Fruit fly (Drosophila melanogaster): ENCODE results near the gene CG15059.

The CG15059 gene

dm6 chrX:18294031-18294430 lies 34.7 kb upstream of the CG15059 start (continued):
- peak; percentile 66 for TF ChIP-seq HLH3B (GFP tag; IDR thresholded peaks at IDR 0.05)
- peak; percentile 63 for TF ChIP-seq bab2 (GFP tag; optimal IDR thresholded peaks at IDR 0.05)
- no peak for TF ChIP-seq Spps (tag; optimal IDR thresholded peaks at IDR 0.05)
- TF ChIP-seq Antp (GFP tag; optimal IDR thresholded peaks at IDR 0.05) = peak; percentile 65
- TF ChIP-seq CG6272 (GFP tag; IDR thresholded peaks at IDR 0.05) = peak; percentile 39; the same call in 1 of the 2 replicates
- no peak for TF ChIP-seq CG3838 (GFP tag; optimal IDR thresholded peaks at IDR 0.05)
- TF ChIP-seq unpg (GFP tag; optimal IDR thresholded peaks at IDR 0.05) = peak; percentile 76
- peak; percentile 28 for TF ChIP-seq CG13894 (tag; optimal IDR thresholded peaks at IDR 0.05)
- TF ChIP-seq CG1024 (GFP tag; IDR thresholded peaks at IDR 0.05) = peak; percentile 46; the same call in 1 of the 2 replicates
- no peak for TF ChIP-seq usp (GFP tag; optimal IDR thresholded peaks at IDR 0.05)
- no peak for TF ChIP-seq Sry-β (GFP tag; optimal IDR thresholded peaks at IDR 0.05)
- TF ChIP-seq CG9437 (GFP tag; optimal IDR thresholded peaks at IDR 0.05) = peak; percentile 39
- peak; percentile 13 for TF ChIP-seq Atf3 (GFP tag; optimal IDR thresholded peaks at IDR 0.05)
- TF ChIP-seq Usf (GFP tag; optimal IDR thresholded peaks at IDR 0.05) = peak; percentile 27
- TF ChIP-seq dm (GFP tag; optimal IDR thresholded peaks at IDR 0.05) = peak; percentile 10
- peak; percentile 54 for TF ChIP-seq CG9609 (GFP tag; optimal IDR thresholded peaks at IDR 0.05)
- TF ChIP-seq Hr51 (GFP tag; optimal IDR thresholded peaks at IDR 0.05) = peak; percentile 32 to 83
- peak; percentile 19 for TF ChIP-seq mirr (GFP tag; optimal IDR thresholded peaks at IDR 0.05)
- peak; percentile 65; the same call in 1 of the 2 replicates for TF ChIP-seq Awh (GFP tag; IDR thresholded peaks at IDR 0.05)
- TF ChIP-seq Abd-B (GFP tag; optimal IDR thresholded peaks at IDR 0.05) = peak; percentile 71
- TF ChIP-seq onecut (GFP tag; IDR thresholded peaks at IDR 0.05) = peak; percentile 39; the same call in 1 of the 2 replicates
- TF ChIP-seq cad (GFP tag; optimal IDR thresholded peaks at IDR 0.05) = no peak
- TF ChIP-seq ab (GFP tag; optimal IDR thresholded peaks at IDR 0.05) = no peak
- TF ChIP-seq CG11560 (tag; IDR thresholded peaks at IDR 0.05) = 0 out of 3 replicates have a peak, but pooled peaks have one; percentile 35
- TF ChIP-seq CG7987 (GFP tag; optimal IDR thresholded peaks at IDR 0.05) = peak; percentile 20
- TF ChIP-seq BEAF-32 (GFP tag; optimal IDR thresholded peaks at IDR 0.05) = no peak
- TF ChIP-seq CG14860 (GFP tag; IDR thresholded peaks at IDR 0.05; ENCODE audit: partially characterized antibody) = no peak
- TF ChIP-seq zfh1 (GFP tag; IDR thresholded peaks at IDR 0.05) = peak; percentile 82
- TF ChIP-seq CG12659 (GFP tag; optimal IDR thresholded peaks at IDR 0.05) = peak; percentile 65
- TF ChIP-seq kni (GFP tag; optimal IDR thresholded peaks at IDR 0.05) = no peak
- peak; percentile 68; the same call in 2 of the 3 replicates for TF ChIP-seq CG11093 (GFP tag; IDR thresholded peaks at IDR 0.05)
- TF ChIP-seq hkb (optimal IDR thresholded peaks at IDR 0.05) = no peak
- TF ChIP-seq hkb (GFP tag; IDR thresholded peaks at IDR 0.05) = peak; percentile 78
- TF ChIP-seq Six4 (GFP tag; optimal IDR thresholded peaks at IDR 0.05) = peak; percentile 10
- TF ChIP-seq Hr78 (GFP tag; optimal IDR thresholded peaks at IDR 0.05) = no peak
- TF ChIP-seq CG18764 (GFP tag; optimal IDR thresholded peaks at IDR 0.05) = peak; percentile 23
- TF ChIP-seq odd (GFP tag; optimal IDR thresholded peaks at IDR 0.05) = peak; percentile 25
- no peak for TF ChIP-seq CG8765 (GFP tag; IDR thresholded peaks at IDR 0.05)
- no peak for TF ChIP-seq CG7745 (tag; optimal IDR thresholded peaks at IDR 0.05)
- TF ChIP-seq CG14965 (GFP tag; optimal IDR thresholded peaks at IDR 0.05; ENCODE audit: borderline replicate concordance) = no peak
- TF ChIP-seq klu (GFP tag; IDR thresholded peaks at IDR 0.05) = peak; percentile 59
- peak; percentile 58 for TF ChIP-seq Hsf (GFP tag; optimal IDR thresholded peaks at IDR 0.05)
- TF ChIP-seq schlank (tag; optimal IDR thresholded peaks at IDR 0.05) = peak; percentile 45
- no peak for TF ChIP-seq fd102C (GFP tag; optimal IDR thresholded peaks at IDR 0.05)
- no peak for TF ChIP-seq CG7271 (tag; optimal IDR thresholded peaks at IDR 0.05)
- peak; percentile 62 for TF ChIP-seq mam (GFP tag; optimal IDR thresholded peaks at IDR 0.05)
- TF ChIP-seq MBD-R2 (GFP tag; IDR thresholded peaks at IDR 0.05) = peak; percentile 53
- TF ChIP-seq twi (tag; optimal IDR thresholded peaks at IDR 0.05) = no peak
- TF ChIP-seq stwl (tag; optimal IDR thresholded peaks at IDR 0.05) = no peak
- peak; percentile 14 for TF ChIP-seq NK7.1 (GFP tag; optimal IDR thresholded peaks at IDR 0.05)
- TF ChIP-seq CG2889 (GFP tag; IDR thresholded peaks at IDR 0.05) = peak; percentile 72; the same call in 2 of the 3 replicates

Data from whole organism, embryonic.